Fruit fly (Drosophila melanogaster) whole organism, embryonic: ENCODE results near the gene Pif1B.
A peak's percentile ranks its signal among the peaks of the same experiment; 100 is the strongest.

ENCODE experiments used
- Adf1 ChIP-seq: fragments of 200-800 bp; sonication (Bioruptor generic); IDR thresholded peaks from 2 replicates; pipeline ENCODE4 v1.3.6; 2022; ENCODE audit warnings: missing biosample characterization, missing genetic modification characterization
- Bdp1 ChIP-seq: fragments of 200-800 bp; sonication (Bioruptor generic); optimal IDR thresholded peaks from 3 replicates; lab custom pipeline; 2016; ENCODE audit warnings: missing biosample characterization, missing genetic modification characterization
- CG12155 ChIP-seq: fragments of 200-800 bp; sonication (Bioruptor generic); optimal IDR thresholded peaks from 3 replicates; lab custom pipeline; 2016; ENCODE audit warnings: missing biosample characterization, missing genetic modification characterization
- CG1233 ChIP-seq: fragments of 200-800 bp; sonication (Bioruptor generic); optimal IDR thresholded peaks from 4 replicates; lab custom pipeline; 2018; ENCODE audit warnings: missing biosample characterization, mild to moderate bottlenecking, missing genetic modification characterization
- CG15073 ChIP-seq: fragments of 200-800 bp; sonication (Bioruptor generic); optimal IDR thresholded peaks from 2 replicates; lab custom pipeline; 2016; ENCODE audit warnings: missing biosample characterization, missing genetic modification characterization
- CG15514 ChIP-seq: fragments of 200-800 bp; sonication (Bioruptor generic); optimal IDR thresholded peaks from 3 replicates; lab custom pipeline; 2017; ENCODE audit warnings: missing biosample characterization, missing genetic modification characterization, mild to moderate bottlenecking, moderate library complexity, missing genetic modification reagents
- CG30020 ChIP-seq: fragments of 200-800 bp; optimal IDR thresholded peaks from 2 replicates; lab custom pipeline; 2019; ENCODE audit warnings: missing biosample characterization, mild to moderate bottlenecking, missing genetic modification characterization, moderate library complexity
- CG31224 ChIP-seq: fragments of 200-800 bp; sonication (Bioruptor generic); IDR thresholded peaks from 2 replicates; pipeline ENCODE4 v1.3.6; 2022; ENCODE audit warnings: missing biosample characterization, missing genetic modification characterization
- CG32532 ChIP-seq: fragments of 200-800 bp; sonication (Bioruptor generic); IDR thresholded peaks from 2 replicates; pipeline ENCODE4 v1.3.6; 2022; ENCODE audit warnings: missing biosample characterization, missing genetic modification characterization
- CG34224 ChIP-seq: fragments of 200-800 bp; sonication (Bioruptor generic); IDR thresholded peaks from 3 replicates; pipeline ENCODE4 v1.3.6; 2022; ENCODE audit warnings: missing biosample characterization, missing genetic modification characterization; ENCODE audit not compliant: partially characterized antibody
- CG4424 ChIP-seq: fragments of 200-800 bp; sonication (Bioruptor generic); optimal IDR thresholded peaks from 3 replicates; lab custom pipeline; 2016; ENCODE audit warnings: missing biosample characterization, missing genetic modification characterization
- CG4854 ChIP-seq: fragments of 200-800 bp; sonication (Bioruptor generic); optimal IDR thresholded peaks from 2 replicates; lab custom pipeline; 2016; ENCODE audit warnings: missing biosample characterization, missing genetic modification characterization, inconsistent platforms
- CG6254 ChIP-seq: fragments of 200-800 bp; sonication (Bioruptor generic); optimal IDR thresholded peaks from 3 replicates; lab custom pipeline; 2017; ENCODE audit warnings: mild to moderate bottlenecking, missing biosample characterization, missing genetic modification reagents, missing genetic modification characterization
- CG8478 ChIP-seq: fragments of >200 bp; optimal IDR thresholded peaks from 2 replicates; lab custom pipeline; 2018
- Elba2 ChIP-seq: fragments of 200-800 bp; sonication (Bioruptor generic); optimal IDR thresholded peaks from 3 replicates; lab custom pipeline; 2016; ENCODE audit warnings: missing biosample characterization, missing genetic modification characterization
- Hsf ChIP-seq: fragments of 200-800 bp; sonication (Bioruptor generic); optimal IDR thresholded peaks from 3 replicates; lab custom pipeline; 2016; ENCODE audit warnings: missing biosample characterization, missing genetic modification characterization
- MBD-R2 ChIP-seq: fragments of 200-800 bp; sonication (Bioruptor generic); IDR thresholded peaks from 2 replicates; pipeline ENCODE4 v1.3.6; 2022; ENCODE audit warnings: missing biosample characterization, missing genetic modification characterization
- Med ChIP-seq: fragments of 200-800 bp; sonication (Bioruptor generic); peaks from one replicate; lab custom pipeline; 2016; ENCODE audit warnings: missing biosample characterization, missing genetic modification characterization, mild to moderate bottlenecking, inconsistent platforms, moderate library complexity
- Xrp1 ChIP-seq: fragments of 200-800 bp; sonication (Bioruptor generic); IDR thresholded peaks from 2 replicates; pipeline ENCODE4 v1.3.6; 2022; ENCODE audit warnings: missing biosample characterization, missing genetic modification characterization
- ash1 ChIP-seq: fragments of 200-800 bp; sonication (Bioruptor generic); optimal IDR thresholded peaks from 2 replicates; lab custom pipeline; 2018; ENCODE audit warnings: missing biosample characterization, mild to moderate bottlenecking, missing genetic modification characterization
- caup ChIP-seq: fragments of 200-800 bp; sonication (Bioruptor generic); optimal IDR thresholded peaks from 3 replicates; lab custom pipeline; 2017; ENCODE audit warnings: missing biosample characterization, mild to moderate bottlenecking, missing genetic modification characterization, moderate library complexity; ENCODE audit not compliant: severe bottlenecking
- chn ChIP-seq: fragments of 200-800 bp; sonication (Bioruptor generic); optimal IDR thresholded peaks from 2 replicates; lab custom pipeline; 2016; ENCODE audit warnings: missing biosample characterization, missing genetic modification characterization
- crp ChIP-seq, 2 experiments: fragments of 200-800 bp; sonication (Bioruptor generic); optimal IDR thresholded peaks; 2 replicates in 1 of 2; 3 replicates in 1 of 2; lab custom pipeline; 2017; ENCODE audit warnings: missing biosample characterization in 2 of 2, missing genetic modification characterization in 2 of 2, mild to moderate bottlenecking in 1 of 2, moderate library complexity in 1 of 2
- dpn ChIP-seq, 2 experiments: fragments of 200-800 bp; sonication (Bioruptor generic); optimal IDR thresholded peaks; 3 replicates each; lab custom pipeline; 2016; ENCODE audit warnings: missing biosample characterization in 2 of 2, missing genetic modification characterization in 2 of 2
- eve ChIP-seq, 2 experiments: fragments of >200 bp; optimal IDR thresholded peaks; 2 replicates each; lab custom pipeline; 2017; ENCODE audit warnings: missing biosample characterization in 2 of 2, missing genetic modification characterization in 2 of 2
- exex ChIP-seq: fragments of 200-800 bp; sonication (Bioruptor generic); optimal IDR thresholded peaks from 4 replicates; lab custom pipeline; 2018; ENCODE audit warnings: missing biosample characterization, mild to moderate bottlenecking, missing genetic modification characterization, moderate library complexity
- grn ChIP-seq: fragments of 200-800 bp; sonication (Bioruptor generic); optimal IDR thresholded peaks from 3 replicates; lab custom pipeline; 2017; ENCODE audit warnings: missing biosample characterization, missing genetic modification characterization
- hbn ChIP-seq: fragments of 200-800 bp; sonication (Bioruptor generic); IDR thresholded peaks from 2 replicates; pipeline ENCODE4 v1.3.6; 2022; ENCODE audit warnings: missing biosample characterization, missing genetic modification characterization; ENCODE audit not compliant: partially characterized antibody
- kay ChIP-seq: fragments of 200-800 bp; sonication (Bioruptor generic); optimal IDR thresholded peaks from 2 replicates; lab custom pipeline; 2016; ENCODE audit warnings: missing biosample characterization, missing genetic modification characterization
- klu ChIP-seq: fragments of 200-800 bp; sonication (Bioruptor generic); IDR thresholded peaks from 2 replicates; pipeline ENCODE4 v1.3.6; 2022; ENCODE audit warnings: missing biosample characterization, missing genetic modification characterization
- lilli ChIP-seq: fragments of 200-800 bp; sonication (Bioruptor generic); optimal IDR thresholded peaks from 3 replicates; lab custom pipeline; 2016; ENCODE audit warnings: missing biosample characterization, missing genetic modification characterization
- lola ChIP-seq, 3 experiments: fragments of >200 bp in 2 of 3; fragments of 200-800 bp in 1 of 3; sonication (Bioruptor generic) in 1 of 3; optimal IDR thresholded peaks; 2 replicates each; lab custom pipeline; 2017 to 2019; ENCODE audit warnings: missing biosample characterization in 3 of 3, missing genetic modification characterization in 3 of 3, mild to moderate bottlenecking in 1 of 3, moderate library complexity in 1 of 3
- pho ChIP-seq: fragments of 200-800 bp; sonication (Bioruptor generic); optimal IDR thresholded peaks from 2 replicates; lab custom pipeline; 2016; ENCODE audit warnings: missing biosample characterization, missing genetic modification characterization
- pzg ChIP-seq: fragments of 200-800 bp; sonication (Bioruptor generic); optimal IDR thresholded peaks from 3 replicates; lab custom pipeline; 2018; ENCODE audit warnings: missing biosample characterization, mild to moderate bottlenecking, missing genetic modification characterization, moderate library complexity
- row ChIP-seq: fragments of 200-800 bp; sonication (Bioruptor generic); IDR thresholded peaks from 3 replicates; pipeline ENCODE4 v1.3.6; 2022; ENCODE audit warnings: missing biosample characterization, missing genetic modification characterization
- sens ChIP-seq: fragments of 200-800 bp; sonication (Bioruptor generic); peaks from one replicate; lab custom pipeline; 2016; ENCODE audit warnings: missing biosample characterization, missing genetic modification characterization
- sna ChIP-seq: fragments of 200-800 bp; sonication (Bioruptor generic); IDR thresholded peaks from 2 replicates; pipeline ENCODE4 v1.3.6; 2022; ENCODE audit warnings: missing biosample characterization, missing genetic modification characterization; ENCODE audit not compliant: partially characterized antibody
- stc ChIP-seq: fragments of 200-800 bp; sonication (Bioruptor generic); IDR thresholded peaks from 2 replicates; pipeline ENCODE4 v1.3.6; 2022; ENCODE audit warnings: missing biosample characterization, missing genetic modification characterization
- tup ChIP-seq: fragments of 200-800 bp; sonication (Bioruptor generic); optimal IDR thresholded peaks from 2 replicates; lab custom pipeline; 2016; ENCODE audit warnings: missing biosample characterization, mild to moderate bottlenecking, missing genetic modification characterization, moderate library complexity
- yki ChIP-seq: fragments of >200 bp; optimal IDR thresholded peaks from 3 replicates; lab custom pipeline; 2018
- zen ChIP-seq: fragments of 200-800 bp; sonication (Bioruptor generic); optimal IDR thresholded peaks from 3 replicates; lab custom pipeline; 2018; ENCODE audit warnings: missing biosample characterization, mild to moderate bottlenecking, missing genetic modification characterization, moderate library complexity

Pif1B gene

DNA sequence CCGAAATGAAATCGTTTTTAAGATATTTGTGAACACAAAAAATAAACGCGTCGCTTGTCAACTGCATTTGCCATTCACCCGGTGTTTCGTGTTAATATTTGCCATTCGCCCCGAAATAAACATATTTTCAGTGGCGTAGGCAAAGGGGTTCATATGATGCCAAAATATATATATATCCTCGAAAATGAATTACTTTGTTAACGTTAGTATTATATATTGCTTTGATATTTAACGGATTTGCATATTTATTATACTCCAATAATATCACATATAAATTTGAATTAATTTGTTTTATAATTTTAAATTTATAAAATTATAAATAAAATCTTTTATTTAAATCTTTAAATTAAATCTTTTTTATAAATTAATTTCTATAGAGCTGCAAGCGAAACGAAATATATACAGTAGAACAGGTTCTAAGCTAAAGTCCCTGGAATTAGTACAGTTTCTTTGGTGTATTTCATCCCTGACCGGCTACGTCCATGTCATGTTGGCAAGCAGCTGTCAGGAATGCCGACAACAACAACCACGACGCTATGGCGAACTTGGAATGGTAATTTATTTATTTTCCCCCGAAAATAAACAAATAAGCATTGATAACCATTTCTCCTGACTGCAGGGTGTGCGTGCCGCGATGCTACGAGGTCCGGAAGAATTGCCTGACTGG is 69.2 kb downstream of the Pif1B start, which contains the start of the genes M1BP and CG8202 (continued):
- TF ChIP-seq CG15514: peak; percentile 56
- TF ChIP-seq grn (GFP tag; lab: Kevin White, UChicago): no peak
- TF ChIP-seq CG1233 (GFP tag; lab: Kevin White, UChicago): peak; percentile 96
- TF ChIP-seq zen (tag; lab: Kevin White, UChicago): peak; percentile 83
- TF ChIP-seq Hsf: peak; percentile 60
- peak; percentile 88 for TF ChIP-seq caup (GFP tag; lab: Kevin White, UChicago)
- TF ChIP-seq kay (GFP tag; lab: Kevin White, UChicago): peak; percentile 49
- TF ChIP-seq Elba2 (GFP tag; lab: Kevin White, UChicago): peak; percentile 53
- peak; percentile 88 for TF ChIP-seq sens (GFP tag; lab: Kevin White, UChicago)
- peak; percentile 67; the same call in 1 of the 2 replicates for TF ChIP-seq klu (GFP tag; lab: Robert Waterston, UW)
- peak; percentile 22; the same call in 1 of the 2 replicates for TF ChIP-seq Adf1 (GFP tag; lab: Robert Waterston, UW)
- no peak for TF ChIP-seq CG15073 (GFP tag; lab: Kevin White, UChicago)
- peak; percentile 58 for TF ChIP-seq chn (GFP tag; lab: Kevin White, UChicago)
- peak in 1 of 3 experiments; percentile 96 for TF ChIP-seq lola (GFP tag; optimal IDR thresholded peaks at IDR 0.05; lab: Kevin White, UChicago)
- TF ChIP-seq CG31224: peak; percentile 52
- peak; percentile 29 for TF ChIP-seq yki (lab: Kevin White, UChicago)
- no peak for TF ChIP-seq Bdp1 (GFP tag; lab: Kevin White, UChicago)
- TF ChIP-seq CG30020: peak; percentile 85
- TF ChIP-seq pho (GFP tag; lab: Kevin White, UChicago): peak; percentile 59
- peak; percentile 91 for TF ChIP-seq CG4424
- peak; percentile 75 for TF ChIP-seq CG6254 (GFP tag; lab: Kevin White, UChicago)
- TF ChIP-seq Xrp1: peak; percentile 84
- peak; percentile 25 for TF ChIP-seq CG4854
- peak; percentile 81 for TF ChIP-seq lilli (GFP tag; lab: Kevin White, UChicago)
- TF ChIP-seq ash1: no peak
- no peak for TF ChIP-seq CG8478 (lab: Kevin White, UChicago)
- peak; percentile 78 for TF ChIP-seq CG12155
- peak; percentile 4 for TF ChIP-seq tup
- peak; percentile 85 for TF ChIP-seq CG32532 (GFP tag; lab: Robert Waterston, UW)
- no peak for TF ChIP-seq eve (GFP tag; optimal IDR thresholded peaks at IDR 0.05; lab: Kevin White, UChicago)

DNA sequence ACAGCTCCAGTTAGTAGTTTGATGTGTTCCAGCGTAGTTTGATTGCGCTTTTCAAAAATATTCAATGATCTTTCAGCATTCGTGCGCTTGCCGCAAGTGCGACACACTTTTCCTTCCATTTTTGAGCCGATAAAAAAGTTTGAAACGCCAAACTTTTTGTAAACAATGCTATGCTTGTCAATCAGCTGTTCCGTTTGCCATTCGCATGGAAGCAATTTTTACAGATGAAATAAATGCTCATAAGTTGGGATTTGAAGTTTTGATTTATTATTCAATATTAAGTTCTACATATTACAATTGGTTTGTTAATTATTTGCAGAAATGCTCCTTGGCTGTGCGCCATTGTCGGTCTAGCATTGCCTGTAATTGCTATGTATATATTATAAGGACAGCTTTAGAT is 71.4 kb downstream of the Pif1B start, which contains the start of gene ranshi:
TSS of gene ranshi (minus strand) at position 152 of the 400 bp plus-strand sequence.
- 0 out of 3 replicates have a peak, but pooled peaks have one; percentile 16 for TF ChIP-seq CG34224
- no peak for TF ChIP-seq dpn (GFP tag; optimal IDR thresholded peaks at IDR 0.05; lab: Kevin White, UChicago)
- TF ChIP-seq pzg (GFP tag; lab: Kevin White, UChicago): peak; percentile 15
- TF ChIP-seq stc (GFP tag; lab: Robert Waterston, UW): no peak
- peak; percentile 77 for TF ChIP-seq MBD-R2 (GFP tag; lab: Robert Waterston, UW)
- peak; percentile 11; the same call in 1 of the 3 replicates for TF ChIP-seq row (GFP tag; lab: Robert Waterston, UW)
- TF ChIP-seq exex (tag; lab: Kevin White, UChicago): no peak
- peak in 1 of 2 experiments; percentile 79 for TF ChIP-seq crp (GFP tag; optimal IDR thresholded peaks at IDR 0.05; lab: Kevin White, UChicago)
- no peak for TF ChIP-seq hbn (GFP tag; lab: Robert Waterston, UW)
- TF ChIP-seq Med (GFP tag; lab: Kevin White, UChicago): peak; percentile 28
- TF ChIP-seq sna: no peak
